Worm (Caenorhabditis elegans) whole organism, late embryonic: ENCODE results near the gene F14H12.3.
"Not testable (repeated sequence)": the region's sequence is repeated elsewhere in the genome, so short reads cannot be mapped to it uniquely, and the experiment has no call there.

Experiments
- C08G9.2 ChIP-seq: sonication (generic microtip); optimal IDR thresholded peaks from 2 replicates; lab custom pipeline; 2016; ENCODE audit warnings: mild to moderate bottlenecking, missing genetic modification characterization, moderate library complexity, missing compliant biosample characterization
- F13H6.1 ChIP-seq: sonication (generic microtip); optimal IDR thresholded peaks from 2 replicates; lab custom pipeline; 2016; ENCODE audit warnings: missing genetic modification characterization, missing compliant biosample characterization
- K09A11.1 ChIP-seq: sonication (generic microtip); optimal IDR thresholded peaks from 2 replicates; lab custom pipeline; 2017; ENCODE audit warnings: antibody characterized with exemption, mild to moderate bottlenecking, missing genetic modification characterization, missing compliant biosample characterization; ENCODE audit not compliant: insufficient read depth
- ahr-1 ChIP-seq: sonication (generic microtip); optimal IDR thresholded peaks from 2 replicates; lab custom pipeline; 2016; ENCODE audit warnings: missing genetic modification characterization, missing compliant biosample characterization
- ceh-14 ChIP-seq: sonication (generic microtip); optimal IDR thresholded peaks from 2 replicates; lab custom pipeline; 2016; ENCODE audit warnings: missing genotype, missing genetic modification characterization, missing compliant biosample characterization
- ceh-18 ChIP-seq: sonication (generic microtip); optimal IDR thresholded peaks from 2 replicates; lab custom pipeline; 2016; ENCODE audit warnings: missing genetic modification characterization, missing compliant biosample characterization
- ceh-19 ChIP-seq: fragments of 200-800 bp; sonication (Bioruptor generic); optimal IDR thresholded peaks from 2 replicates; lab custom pipeline; 2018; ENCODE audit warnings: mild to moderate bottlenecking, missing genetic modification characterization, missing compliant biosample characterization
- ceh-2 ChIP-seq: sonication (generic microtip); optimal IDR thresholded peaks from 2 replicates; lab custom pipeline; 2016; ENCODE audit warnings: missing genotype, missing genetic modification characterization, missing compliant biosample characterization
- ceh-22 ChIP-seq: sonication (generic microtip); optimal IDR thresholded peaks from 2 replicates; lab custom pipeline; 2017; ENCODE audit warnings: missing biosample characterization, missing genetic modification characterization
- ceh-24 ChIP-seq: sonication (generic microtip); optimal IDR thresholded peaks from 2 replicates; lab custom pipeline; 2016; ENCODE audit warnings: mild to moderate bottlenecking, missing genetic modification characterization, missing compliant biosample characterization
- ceh-30 ChIP-seq: fragments of 150-350 bp; optimal IDR thresholded peaks from 2 replicates; lab custom pipeline; 2014; ENCODE audit warnings: missing biosample characterization, missing genetic modification characterization
- ceh-31 ChIP-seq: sonication (generic microtip); optimal IDR thresholded peaks from 2 replicates; lab custom pipeline; 2016; ENCODE audit warnings: missing genetic modification characterization, missing compliant biosample characterization
- ceh-9 ChIP-seq: sonication (generic microtip); optimal IDR thresholded peaks from 2 replicates; lab custom pipeline; 2016; ENCODE audit warnings: mild to moderate bottlenecking, missing genetic modification characterization, inconsistent platforms, missing compliant biosample characterization
- che-1 ChIP-seq: sonication (generic microtip); optimal IDR thresholded peaks from 2 replicates; lab custom pipeline; 2016; ENCODE audit warnings: mild to moderate bottlenecking, missing genetic modification characterization, missing compliant biosample characterization
- dmd-4 ChIP-seq: sonication (generic microtip); optimal IDR thresholded peaks from 2 replicates; lab custom pipeline; 2016; ENCODE audit warnings: borderline replicate concordance, missing genetic modification characterization, missing compliant biosample characterization
- eyg-1 ChIP-seq: sonication (generic microtip); optimal IDR thresholded peaks from 2 replicates; lab custom pipeline; 2016; ENCODE audit warnings: missing genotype, missing genetic modification characterization, missing compliant biosample characterization
- fkh-10 ChIP-seq: fragments of 150-350 bp; optimal IDR thresholded peaks from 2 replicates; lab custom pipeline; 2014; ENCODE audit warnings: missing biosample characterization, missing genetic modification reagents, missing genetic modification characterization
- fkh-6 ChIP-seq: sonication (generic microtip); optimal IDR thresholded peaks from 2 replicates; lab custom pipeline; 2016; ENCODE audit warnings: missing genetic modification characterization, missing compliant biosample characterization
- gmeb-2 ChIP-seq: sonication (generic microtip); optimal IDR thresholded peaks from 2 replicates; lab custom pipeline; 2016; ENCODE audit warnings: missing genetic modification characterization, inconsistent platforms, missing compliant biosample characterization
- hlh-13 ChIP-seq: fragments of 200-800 bp; sonication (Bioruptor generic); optimal IDR thresholded peaks from 2 replicates; lab custom pipeline; 2018; ENCODE audit warnings: mild to moderate bottlenecking, missing genetic modification characterization, missing compliant biosample characterization
- hlh-15 ChIP-seq: sonication (generic microtip); optimal IDR thresholded peaks from 2 replicates; lab custom pipeline; 2016; ENCODE audit warnings: missing genetic modification characterization, missing compliant biosample characterization
- hlh-6 ChIP-seq: sonication (generic microtip); optimal IDR thresholded peaks from 2 replicates; lab custom pipeline; 2016; ENCODE audit warnings: missing genotype, missing genetic modification characterization, missing compliant biosample characterization
- lim-6 ChIP-seq: sonication (generic microtip); optimal IDR thresholded peaks from 2 replicates; lab custom pipeline; 2016; ENCODE audit warnings: missing genetic modification characterization, missing compliant biosample characterization
- mec-3 ChIP-seq: sonication (generic microtip); optimal IDR thresholded peaks from 2 replicates; lab custom pipeline; 2016; ENCODE audit warnings: borderline replicate concordance, missing genetic modification characterization, missing compliant biosample characterization
- npax-4 ChIP-seq: sonication (generic microtip); optimal IDR thresholded peaks from 2 replicates; lab custom pipeline; 2016; ENCODE audit warnings: missing genetic modification characterization, missing compliant biosample characterization
- odd-2 ChIP-seq: sonication (generic microtip); optimal IDR thresholded peaks from 2 replicates; lab custom pipeline; 2017; ENCODE audit warnings: antibody characterized with exemption, mild to moderate bottlenecking, missing genetic modification characterization, missing compliant biosample characterization
- pha-2 ChIP-seq: sonication (generic microtip); optimal IDR thresholded peaks from 2 replicates; lab custom pipeline; 2017; ENCODE audit warnings: mild to moderate bottlenecking, missing genetic modification characterization, missing compliant biosample characterization
- pros-1 ChIP-seq: fragments of 150-350 bp; optimal IDR thresholded peaks from 2 replicates; lab custom pipeline; 2014; ENCODE audit warnings: missing biosample characterization, missing genetic modification reagents, missing genetic modification characterization
- ref-2 ChIP-seq: sonication (generic microtip); optimal IDR thresholded peaks from 2 replicates; lab custom pipeline; 2016; ENCODE audit warnings: missing genetic modification characterization, missing compliant biosample characterization
- rnt-1 ChIP-seq: sonication (generic microtip); optimal IDR thresholded peaks from 2 replicates; lab custom pipeline; 2016; ENCODE audit warnings: missing genetic modification characterization, missing compliant biosample characterization
- sdc-2 ChIP-seq: sonication (generic microtip); optimal IDR thresholded peaks from 2 replicates; lab custom pipeline; 2016; ENCODE audit warnings: missing genotype, missing genetic modification characterization, missing compliant biosample characterization
- sox-2 ChIP-seq: fragments of 200-800 bp; sonication (Bioruptor generic); IDR thresholded peaks from 2 replicates; pipeline ENCODE4 v1.3.6; 2022; ENCODE audit warnings: missing genetic modification reagents, missing genetic modification characterization, missing compliant biosample characterization
- sox-4 ChIP-seq: sonication (generic microtip); optimal IDR thresholded peaks from 2 replicates; lab custom pipeline; 2017; ENCODE audit warnings: mild to moderate bottlenecking, missing genetic modification characterization, inconsistent platforms, missing compliant biosample characterization
- tbx-2 ChIP-seq: sonication (generic microtip); optimal IDR thresholded peaks from 2 replicates; lab custom pipeline; 2016; ENCODE audit warnings: missing genetic modification characterization, missing compliant biosample characterization
- tbx-7 ChIP-seq: sonication (generic microtip); optimal IDR thresholded peaks from 2 replicates; lab custom pipeline; 2016; ENCODE audit warnings: missing genotype, missing genetic modification characterization, missing compliant biosample characterization
- unc-42 ChIP-seq: sonication (generic microtip); optimal IDR thresholded peaks from 2 replicates; lab custom pipeline; 2016; ENCODE audit warnings: missing genotype, missing genetic modification characterization, missing compliant biosample characterization
- unc-55 ChIP-seq: sonication (generic microtip); optimal IDR thresholded peaks from 2 replicates; lab custom pipeline; 2017; ENCODE audit warnings: missing biosample characterization, missing genetic modification reagents, missing genetic modification characterization
- ztf-16 ChIP-seq: sonication (generic microtip); optimal IDR thresholded peaks from 2 replicates; lab custom pipeline; 2017; ENCODE audit warnings: missing genetic modification characterization, missing compliant biosample characterization

Gene F14H12.3

DNA sequence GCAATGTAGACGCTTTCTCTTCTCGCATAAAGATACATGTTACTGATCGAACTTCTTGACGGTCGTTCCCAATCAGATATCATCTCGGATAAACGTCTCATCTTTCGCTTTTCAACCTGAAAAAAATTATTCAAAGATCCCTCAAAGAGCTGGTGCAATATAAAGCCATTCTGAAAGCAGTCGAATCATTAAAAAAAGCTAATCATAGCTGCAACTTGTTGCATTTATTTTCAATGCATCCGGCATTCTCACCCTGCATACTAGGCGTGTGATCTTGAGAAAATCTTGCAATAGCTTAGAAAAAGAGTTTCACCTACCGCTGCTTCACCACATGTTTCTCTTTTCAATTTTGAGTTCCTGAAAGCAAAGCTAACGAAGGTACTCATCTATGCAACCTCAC, 11.7 kb upstream of the F14H12.3 start, which contains the start of gene C24A8.6:
TSS of gene C24A8.6 (minus strand) at position 101 of the 400 bp plus-strand sequence.
- TF ChIP-seq npax-4; ceh-14 (tag; lab: Kevin White, UChicago); ztf-16 (tag; lab: Kevin White, UChicago): not testable (repeated sequence)

ce11 chrX:4335950-4336349, 8.1 kb upstream of the F14H12.3 start, which contains the start of gene cst-2:
Gene cst-2 (minus strand): TSS chrX:4336050.
- not testable (repeated sequence) for TF ChIP-seq sox-4, hlh-6, tbx-2 (tag; lab: Kevin White, UChicago)

ce11 chrX:4339332-4339731, 4.7 kb upstream of the F14H12.3 start, which contains the start of gene cst-1:
Gene cst-1 (plus strand): TSS chrX:4339632.
- TF ChIP-seq ceh-9, pha-2, ztf-16 (tag; lab: Kevin White, UChicago): not testable (repeated sequence)
- TF ChIP-seq, all 69 proteins: peak for 0; not testable (repeated sequence) for 69

DNA sequence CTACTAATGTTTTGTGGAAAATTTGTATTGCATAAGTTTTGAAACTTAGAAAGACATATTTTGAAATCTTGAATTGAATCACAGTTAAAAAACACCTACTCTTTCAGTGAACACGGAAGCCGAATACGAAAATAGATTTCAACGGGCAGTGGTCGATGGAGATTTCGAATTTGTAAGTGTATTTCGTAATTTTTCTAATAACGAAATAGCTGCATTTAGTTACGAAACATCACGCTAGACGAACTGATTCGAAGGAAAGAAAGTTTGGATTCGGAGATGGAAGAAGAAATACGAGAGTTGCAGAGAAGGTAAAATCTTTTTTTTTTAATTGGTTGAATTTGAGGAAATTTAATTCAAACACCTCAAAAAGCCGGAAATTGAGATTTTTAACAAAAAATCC, 1.3 kb upstream of the F14H12.3 start:
- TF ChIP-seq ahr-1 (tag; lab: Kevin White, UChicago) (no peak), odd-2 (no peak), F13H6.1 (no peak), sdc-2 (tag; lab: Kevin White, UChicago) (no peak), hlh-15 (tag; lab: Kevin White, UChicago) (no peak), fkh-10 (GFP tag; lab: Kevin White, UChicago) (no peak), ceh-24 (tag; lab: Kevin White, UChicago) (no peak), unc-55 (GFP tag; lab: Kevin White, UChicago) (no peak), dmd-4 (no peak), hlh-13 (GFP tag; lab: Kevin White, UChicago) (no peak), tbx-2 (tag; lab: Kevin White, UChicago) (no peak), ceh-2 (tag; lab: Kevin White, UChicago) (no peak), sox-2 (GFP tag; lab: Robert Waterston, UW) (no peak), ceh-22 (no peak), hlh-6 (tag; lab: Kevin White, UChicago) (no peak), ceh-18 (no peak), ceh-30 (tag; lab: Kevin White, UChicago) (no peak)

DNA sequence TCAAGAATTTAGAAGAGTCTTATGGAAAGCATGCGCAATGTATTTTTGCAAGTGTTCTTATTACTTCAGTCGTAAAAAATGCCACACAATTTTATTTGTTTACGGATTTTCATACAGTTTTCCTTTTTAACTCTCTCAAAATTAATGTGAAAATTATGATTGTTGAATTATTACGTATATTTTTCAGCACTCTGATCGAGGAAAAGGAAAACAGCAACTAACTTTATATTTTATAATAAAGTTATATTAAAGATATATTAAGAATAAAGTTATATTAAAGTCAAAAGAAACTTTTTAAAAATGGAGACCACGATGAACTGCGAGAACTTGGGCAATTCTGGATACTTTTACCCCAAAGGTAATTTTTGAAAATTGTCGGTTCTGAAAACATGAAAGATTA, 6.2 kb downstream of the F14H12.3 start, which contains the start of gene F14H12.2:
TSS of gene F14H12.2 (plus strand) at position 301 of the 400 bp plus-strand sequence.
- TF ChIP-seq ceh-24 (tag; lab: Kevin White, UChicago) (no peak), eyg-1 (tag; lab: Kevin White, UChicago) (no peak)

DNA sequence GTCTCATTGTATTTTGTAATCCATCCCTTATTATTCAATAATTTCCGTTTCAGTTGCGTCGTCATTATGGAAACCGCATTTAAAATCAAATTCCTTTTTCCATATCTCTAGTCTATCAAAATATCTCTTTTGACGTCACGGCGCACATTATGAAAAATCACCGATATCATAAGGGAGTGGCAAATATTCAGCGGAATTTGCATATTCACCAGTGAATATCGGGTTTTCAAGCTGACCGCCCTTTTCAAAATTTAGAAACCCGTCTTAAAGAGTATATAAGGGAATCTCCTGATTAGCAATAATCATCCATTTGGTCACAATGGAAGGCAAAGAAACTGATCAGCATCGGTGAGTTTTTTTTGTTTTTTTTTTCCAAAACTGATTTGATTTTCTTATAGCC, 9.3 kb downstream of the F14H12.3 start, which contains the start of gene col-165:
TSS of gene col-165 (plus strand) at position 301 of the 400 bp plus-strand sequence.
- no peak for TF ChIP-seq rnt-1 (tag; lab: Kevin White, UChicago)
- TF ChIP-seq ceh-31 = no peak

- TF ChIP-seq che-1 = no peak
- no peak for TF ChIP-seq fkh-6 (tag; lab: Kevin White, UChicago)
- no peak for TF ChIP-seq fkh-10 (GFP tag; lab: Kevin White, UChicago)
- TF ChIP-seq ceh-24 (tag; lab: Kevin White, UChicago) = no peak
- no peak for TF ChIP-seq gmeb-2 (tag; lab: Kevin White, UChicago)
- TF ChIP-seq sox-2 (GFP tag; lab: Robert Waterston, UW) = no peak
- no peak for TF ChIP-seq ref-2 (tag; lab: Kevin White, UChicago)
- TF ChIP-seq C08G9.2 (tag; lab: Kevin White, UChicago) = no peak
- no peak for TF ChIP-seq ceh-19 (GFP tag; lab: Kevin White, UChicago)
- no peak for TF ChIP-seq ztf-16 (tag; lab: Kevin White, UChicago)
- no peak for TF ChIP-seq pros-1 (tag; lab: Kevin White, UChicago)
- TF ChIP-seq tbx-7 = no peak
- no peak for TF ChIP-seq lim-6 (tag; lab: Kevin White, UChicago)
- TF ChIP-seq K09A11.1 = no peak
- TF ChIP-seq unc-42 (tag; lab: Kevin White, UChicago) = no peak
- TF ChIP-seq ceh-31 = no peak
- no peak for TF ChIP-seq mec-3 (tag; lab: Kevin White, UChicago)
These were observed 13.5 kb downstream of the F14H12.3 start, which contains the start of gene F14H12.6 for ce11 chrX:4357467-4357866. Gene F14H12.6 (minus strand): TSS chrX:4357567.
